Fruit fly (Drosophila melanogaster): ENCODE results near the gene Sema5c.

DNA sequence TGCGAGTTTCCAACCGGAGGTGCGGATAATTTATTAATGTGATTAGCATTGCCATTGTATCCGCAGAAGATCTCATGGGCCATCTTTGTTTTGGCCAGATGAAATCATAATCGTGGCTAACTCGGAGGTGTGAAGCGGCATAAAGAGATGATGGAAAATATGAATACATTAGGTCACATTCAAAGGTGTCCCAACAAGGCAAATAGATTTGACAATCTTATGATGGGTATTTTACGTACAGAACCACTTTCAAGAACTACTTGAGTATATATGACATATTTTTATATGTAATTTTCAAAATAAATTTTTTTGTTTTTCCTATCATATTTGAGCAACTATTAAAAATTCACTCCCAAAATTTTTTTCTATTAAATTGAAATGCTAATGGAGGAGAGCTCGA lies 6.7 kb upstream of the Sema5c start, which contains the start of gene CG17154:
- TF ChIP-seq Myc (optimal IDR thresholded peaks at IDR 0.05), result no peak
- no peak for TF ChIP-seq h (optimal IDR thresholded peaks at IDR 0.05)
- TF ChIP-seq ttk (optimal IDR thresholded peaks at IDR 0.05), result no peak
